Fruit fly (Drosophila melanogaster): ENCODE results near the gene CG13055.

DNA sequence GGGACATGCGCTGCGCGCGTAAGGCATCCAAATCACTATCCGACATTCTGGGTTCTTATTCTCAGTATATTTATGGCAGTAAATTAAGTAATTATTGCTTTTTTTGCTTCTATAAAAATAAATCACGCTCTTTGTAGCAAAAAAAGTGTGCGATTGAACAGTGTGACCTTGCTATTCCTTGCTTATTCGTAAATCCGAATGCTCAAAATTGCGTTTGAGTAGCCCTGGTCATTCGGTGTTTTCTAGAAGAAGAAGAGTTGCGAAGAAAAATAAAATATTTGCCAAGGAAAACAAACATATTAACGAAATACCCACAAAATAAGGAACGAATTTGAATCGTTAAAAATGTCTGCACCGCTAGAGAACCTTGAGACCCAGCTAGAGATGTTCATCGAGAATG lies 20.3 kb downstream of the CG13055 start, which contains the start of the genes PDCD-5 and MED10:
- TF ChIP-seq CG11294 (GFP tag; IDR thresholded peaks at IDR 0.05): no peak
- TF ChIP-seq dac (GFP tag; optimal IDR thresholded peaks at IDR 0.05): no peak

All from whole organism, prepupa.